Worm (Caenorhabditis elegans): ENCODE measurements around the gene F07E5.7.

F07E5.7 gene

ce11 chrII:2108295-2108694 is 37.0 kb upstream of the F07E5.7 start, which contains the start of gene R52.4:
Gene R52.4, minus strand, starts transcription at chrII:2108395.
- TF ChIP-seq elt-4 (tag; optimal IDR thresholded peaks at IDR 0.05) (no peak), dve-1 (tag; optimal IDR thresholded peaks at IDR 0.05) (no peak), unc-55 (GFP tag; optimal IDR thresholded peaks at IDR 0.05) (no peak), fkh-6 (tag; optimal IDR thresholded peaks at IDR 0.05) (no peak), ceh-2 (tag; optimal IDR thresholded peaks at IDR 0.05) (no peak), pros-1 (tag; optimal IDR thresholded peaks at IDR 0.05) (no peak), lin-11 (tag; optimal IDR thresholded peaks at IDR 0.05) (no peak), pax-1 (tag; optimal IDR thresholded peaks at IDR 0.05) (no peak), fkh-10 (GFP tag; optimal IDR thresholded peaks at IDR 0.05) (no peak), pag-3 (tag; optimal IDR thresholded peaks at IDR 0.05; ENCODE audit: borderline replicate concordance) (no peak), hlh-6 (tag; optimal IDR thresholded peaks at IDR 0.05) (no peak), ceh-34 (tag; optimal IDR thresholded peaks at IDR 0.05) (no peak), gmeb-2 (tag; optimal IDR thresholded peaks at IDR 0.05) (no peak), K09A11.1 (tag; optimal IDR thresholded peaks at IDR 0.05; ENCODE audit: insufficient read depth) (no peak), ama-1 (optimal IDR thresholded peaks at IDR 0.05) (no peak)

- peak; percentile 46 for TF ChIP-seq elt-2 (tag; optimal IDR thresholded peaks at IDR 0.05)
- no peak for TF ChIP-seq pha-2 (tag; optimal IDR thresholded peaks at IDR 0.05)
- TF ChIP-seq ceh-18 (tag; optimal IDR thresholded peaks at IDR 0.05), result no peak
- no peak for TF ChIP-seq T23F11.4 (GFP tag; optimal IDR thresholded peaks at IDR 0.05)
- no peak for TF ChIP-seq eyg-1 (tag; optimal IDR thresholded peaks at IDR 0.05)
- no peak for TF ChIP-seq tbx-2 (tag; optimal IDR thresholded peaks at IDR 0.05)
- TF ChIP-seq fax-1 (tag; optimal IDR thresholded peaks at IDR 0.05), result no peak
Observed at ce11 chrII:2099139-2099976, 28.0 kb upstream of the F07E5.7 start, which contains the start of gene math-42. Gene math-42, plus strand, starts transcription at chrII:2099926.

- TF ChIP-seq pax-1 (tag; optimal IDR thresholded peaks at IDR 0.05) (no peak), unc-3 (GFP tag; conservative IDR thresholded peaks at IDR 0.05) (no peak), unc-3 (tag; optimal IDR thresholded peaks at IDR 0.05) (no peak), npax-4 (tag; optimal IDR thresholded peaks at IDR 0.05) (no peak), ceh-14 (tag; optimal IDR thresholded peaks at IDR 0.05) (no peak), unc-55 (GFP tag; optimal IDR thresholded peaks at IDR 0.05) (no peak), lim-6 (tag; optimal IDR thresholded peaks at IDR 0.05) (no peak)
Observed at ce11 chrII:2094924-2095650, 23.8 kb upstream of the F07E5.7 start, which contains the start of gene T16A1.2. Gene T16A1.2, plus strand, starts transcription at chrII:2095600.

ce11 chrII:2093456-2093926 is 22.2 kb upstream of the F07E5.7 start, which contains the start of gene fbxb-37:
Gene fbxb-37, minus strand, starts transcription at chrII:2093876.
- TF ChIP-seq ceh-22 (tag; optimal IDR thresholded peaks at IDR 0.05), result no peak
- TF ChIP-seq T23F11.4 (GFP tag; optimal IDR thresholded peaks at IDR 0.05), result no peak
- TF ChIP-seq fkh-10 (GFP tag; optimal IDR thresholded peaks at IDR 0.05), result no peak
- TF ChIP-seq sdc-2 (tag; optimal IDR thresholded peaks at IDR 0.05), result no peak
- TF ChIP-seq F13H6.1 (tag; optimal IDR thresholded peaks at IDR 0.05), result no peak
- no peak for TF ChIP-seq ceh-9 (tag; optimal IDR thresholded peaks at IDR 0.05)
- TF ChIP-seq ceh-18 (tag; optimal IDR thresholded peaks at IDR 0.05), result no peak
- TF ChIP-seq hlh-30 (tag; optimal IDR thresholded peaks at IDR 0.05; ENCODE audit: insufficient read depth), result no peak
- TF ChIP-seq che-1 (tag; optimal IDR thresholded peaks at IDR 0.05), result no peak
- no peak for TF ChIP-seq dmd-4 (tag; optimal IDR thresholded peaks at IDR 0.05; ENCODE audit: borderline replicate concordance)
- TF ChIP-seq dve-1 (tag; optimal IDR thresholded peaks at IDR 0.05), result no peak
- no peak for TF ChIP-seq tbx-2 (tag; optimal IDR thresholded peaks at IDR 0.05)
- TF ChIP-seq ceh-2 (tag; optimal IDR thresholded peaks at IDR 0.05), result no peak
- TF ChIP-seq hlh-6 (tag; optimal IDR thresholded peaks at IDR 0.05), result no peak
- TF ChIP-seq ceh-14 (tag; optimal IDR thresholded peaks at IDR 0.05), result no peak
- TF ChIP-seq fkh-6 (tag; optimal IDR thresholded peaks at IDR 0.05), result no peak

All from whole organism, late embryonic.